Fruit fly (Drosophila melanogaster) whole organism, wandering third instar larva: ENCODE results near the gene Usp1.

ENCODE experiments used
- Abd-B ChIP-seq: fragments of >200 bp; optimal IDR thresholded peaks from 2 replicates; lab custom pipeline; 2017; ENCODE audit warnings: missing biosample characterization, missing genetic modification characterization
- CG32264 ChIP-seq: fragments of 200-800 bp; sonication (Bioruptor generic); optimal IDR thresholded peaks from 2 replicates; lab custom pipeline; 2016; ENCODE audit warnings: missing biosample characterization, missing genetic modification characterization
- CG9705 ChIP-seq: fragments of 200-800 bp; sonication (Bioruptor generic); optimal IDR thresholded peaks from 2 replicates; lab custom pipeline; 2018; ENCODE audit warnings: missing biosample characterization, mild to moderate bottlenecking, missing genetic modification characterization
- CrebA ChIP-seq: fragments of 200-800 bp; sonication (Bioruptor generic); optimal IDR thresholded peaks from 2 replicates; lab custom pipeline; 2016; ENCODE audit warnings: missing biosample characterization, mild to moderate bottlenecking, missing genetic modification characterization, borderline replicate concordance
- Dif ChIP-seq: fragments of 200-275, 200-300 bp; sonication (Bioruptor generic); optimal IDR thresholded peaks from 2 replicates; lab custom pipeline; 2018; ENCODE audit warnings: missing biosample characterization, missing genetic modification characterization; ENCODE audit not compliant: partially characterized antibody
- GATAd ChIP-seq: sonication (Bioruptor generic); optimal IDR thresholded peaks from 2 replicates; lab custom pipeline; 2016; ENCODE audit warnings: missing biosample characterization, missing genetic modification characterization
- HLH106 ChIP-seq: fragments of 200-800 bp; optimal IDR thresholded peaks from 3 replicates; lab custom pipeline; 2019; ENCODE audit warnings: missing biosample characterization, mild to moderate bottlenecking, missing genetic modification characterization, moderate library complexity
- Hr78 ChIP-seq: fragments of >200 bp; optimal IDR thresholded peaks from 2 replicates; lab custom pipeline; 2017; ENCODE audit warnings: missing biosample characterization, missing genetic modification characterization
- Hr83 ChIP-seq: fragments of 200-300 bp; sonication (Bioruptor generic); optimal IDR thresholded peaks from 2 replicates; lab custom pipeline; 2016; ENCODE audit warnings: missing biosample characterization, mild to moderate bottlenecking, missing genetic modification characterization, moderate library complexity; ENCODE audit not compliant: poor library complexity, severe bottlenecking
- Mio ChIP-seq: sonication (Bioruptor generic); optimal IDR thresholded peaks from 2 replicates; lab custom pipeline; 2016; ENCODE audit warnings: missing biosample characterization, missing genetic modification characterization
- Myc ChIP-seq: fragments of >200 bp; optimal IDR thresholded peaks from 2 replicates; lab custom pipeline; 2017
- N ChIP-seq: fragments of >200 bp; optimal IDR thresholded peaks from 2 replicates; lab custom pipeline; 2018; ENCODE audit warnings: missing biosample characterization, missing external identifiers, missing genetic modification characterization
- OdsH ChIP-seq: fragments of 200-800 bp; sonication (Bioruptor generic); optimal IDR thresholded peaks from 2 replicates; lab custom pipeline; 2016; ENCODE audit warnings: missing biosample characterization, mild to moderate bottlenecking, missing genetic modification characterization
- Rel ChIP-seq, 2 experiments: fragments of 200-800 bp; sonication (Bioruptor generic) in 1 of 2; optimal IDR thresholded peaks; 2 replicates in 1 of 2; 3 replicates in 1 of 2; lab custom pipeline; 2016 to 2019; ENCODE audit warnings: mild to moderate bottlenecking in 2 of 2, missing biosample characterization in 2 of 2, missing genetic modification characterization in 2 of 2, moderate library complexity in 1 of 2
- Sp1 ChIP-seq: fragments of 200-800 bp; sonication (Bioruptor generic); optimal IDR thresholded peaks from 3 replicates; lab custom pipeline; 2019; ENCODE audit warnings: missing biosample characterization, mild to moderate bottlenecking, missing genetic modification characterization, moderate library complexity
- Vsx2 ChIP-seq: fragments of 200-300, 225-300 bp; sonication (Bioruptor generic); optimal IDR thresholded peaks from 2 replicates; lab custom pipeline; 2018; ENCODE audit warnings: missing biosample characterization, missing genetic modification characterization; ENCODE audit not compliant: partially characterized antibody
- br ChIP-seq: fragments of 200-800 bp; sonication (Bioruptor generic); optimal IDR thresholded peaks from 2 replicates; lab custom pipeline; 2016; ENCODE audit warnings: missing biosample characterization, missing genetic modification characterization
- brk ChIP-seq: fragments of 200-800 bp; sonication (Bioruptor generic); optimal IDR thresholded peaks from 2 replicates; lab custom pipeline; 2016; ENCODE audit warnings: missing biosample characterization, mild to moderate bottlenecking, missing genetic modification characterization
- dl ChIP-seq, 2 experiments: fragments of 175-275, 200-275 bp in 1 of 2; fragments of 200-275 bp in 1 of 2; sonication (Bioruptor generic); optimal IDR thresholded peaks; lab custom pipeline; 2018; ENCODE audit warnings: mild to moderate bottlenecking in 2 of 2, missing biosample characterization in 2 of 2, missing genetic modification characterization in 2 of 2, moderate library complexity in 2 of 2; ENCODE audit not compliant: partially characterized antibody in 2 of 2, insufficient read depth in 1 of 2
- dmrt93B ChIP-seq: fragments of 200-800 bp; sonication (Bioruptor generic); optimal IDR thresholded peaks from 2 replicates; lab custom pipeline; 2018; ENCODE audit warnings: missing biosample characterization, mild to moderate bottlenecking, missing genetic modification characterization
- dsf ChIP-seq: sonication (Bioruptor generic); optimal IDR thresholded peaks from 2 replicates; lab custom pipeline; 2016; ENCODE audit warnings: missing biosample characterization, missing genetic modification characterization, borderline replicate concordance
- ey ChIP-seq: fragments of 200-800 bp; sonication (Bioruptor generic); optimal IDR thresholded peaks from 2 replicates; lab custom pipeline; 2016; ENCODE audit warnings: missing biosample characterization, missing genetic modification characterization
- fru ChIP-seq: fragments of 200-800 bp; sonication (Bioruptor generic); optimal IDR thresholded peaks from 3 replicates; lab custom pipeline; 2016; ENCODE audit warnings: missing biosample characterization, mild to moderate bottlenecking, missing genetic modification characterization
- h ChIP-seq: fragments of 200-800 bp; sonication (Bioruptor generic); optimal IDR thresholded peaks from 3 replicates; lab custom pipeline; 2016; ENCODE audit warnings: missing biosample characterization, mild to moderate bottlenecking, missing genetic modification characterization
- jim ChIP-seq: fragments of 175-275, 200-325 bp; sonication (Bioruptor generic); optimal IDR thresholded peaks from 2 replicates; lab custom pipeline; 2016; ENCODE audit warnings: missing biosample characterization, mild to moderate bottlenecking, missing genetic modification characterization
- lola ChIP-seq: fragments of >200 bp; optimal IDR thresholded peaks from 2 replicates; lab custom pipeline; 2017; ENCODE audit warnings: missing biosample characterization, missing genetic modification characterization
- pan ChIP-seq: fragments of >200 bp; optimal IDR thresholded peaks from 2 replicates; lab custom pipeline; 2017
- psq ChIP-seq: fragments of 200-800 bp; sonication (Bioruptor generic); optimal IDR thresholded peaks from 3 replicates; lab custom pipeline; 2017; ENCODE audit warnings: missing biosample characterization, mild to moderate bottlenecking, missing genetic modification characterization, moderate library complexity
- rgr ChIP-seq: fragments of 200-800 bp; sonication (Bioruptor generic); optimal IDR thresholded peaks from 3 replicates; lab custom pipeline; 2016; ENCODE audit warnings: missing biosample characterization, mild to moderate bottlenecking, missing genetic modification characterization
- sv ChIP-seq: fragments of 200-800 bp; sonication (Bioruptor generic); optimal IDR thresholded peaks from 3 replicates; lab custom pipeline; 2016; ENCODE audit warnings: missing biosample characterization, missing genetic modification characterization
- tai ChIP-seq: sonication (Bioruptor generic); optimal IDR thresholded peaks from 2 replicates; lab custom pipeline; 2016; ENCODE audit warnings: missing biosample characterization, missing genetic modification characterization
- usp ChIP-seq: fragments of >200 bp; optimal IDR thresholded peaks from 2 replicates; lab custom pipeline; 2017; ENCODE audit warnings: missing biosample characterization, missing genetic modification characterization
- woc ChIP-seq: sonication (Bioruptor generic); optimal IDR thresholded peaks from 2 replicates; lab custom pipeline; 2016; ENCODE audit warnings: missing biosample characterization, mild to moderate bottlenecking, missing genetic modification characterization

Gene Usp1

DNA sequence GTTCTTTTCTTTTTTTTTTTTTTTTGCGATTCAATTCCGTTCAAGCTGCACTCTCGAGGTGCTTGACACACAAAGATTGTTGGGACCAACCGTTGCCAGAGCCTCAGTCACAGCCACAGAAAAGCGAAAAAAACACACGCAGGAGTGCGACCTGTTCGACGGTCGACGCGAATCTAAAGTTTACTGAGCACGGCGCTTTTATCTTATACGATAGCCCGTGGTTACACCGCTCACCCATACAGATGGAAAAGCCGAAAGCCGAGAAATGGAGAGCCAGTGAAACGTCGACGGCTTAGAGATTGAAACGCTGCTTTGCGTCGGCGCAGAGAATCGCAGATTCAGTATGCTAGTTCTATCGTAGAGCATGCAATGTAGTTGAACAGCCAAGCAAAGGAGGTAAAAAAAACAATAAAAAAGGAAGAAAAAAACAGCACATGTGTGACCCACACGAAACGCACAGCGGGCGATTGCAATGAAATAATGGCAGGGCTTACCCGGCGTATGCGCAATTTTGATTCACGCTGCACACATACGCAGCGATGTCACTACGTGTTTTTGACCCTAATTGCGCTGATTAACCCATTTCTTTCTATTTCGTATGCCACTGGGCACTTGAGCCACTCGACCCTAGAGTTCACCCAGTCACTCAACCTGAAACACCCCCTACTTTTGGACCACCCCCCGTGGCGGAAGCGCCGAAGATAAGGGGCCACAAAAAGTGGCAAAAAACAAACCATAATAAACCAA, 21.5 kb downstream of the Usp1 start, which contains the start of gene SP1029:
Gene SP1029 (minus strand): TSS at position 180 of the 747 bp plus-strand sequence.
- TF ChIP-seq woc (GFP tag; lab: Kevin White, UChicago) (no peak), CrebA (GFP tag; lab: Kevin White, UChicago) (no peak), Hr78 (no peak), br (GFP tag; lab: Kevin White, UChicago) (no peak), dl (GFP tag; optimal IDR thresholded peaks at IDR 0.05; lab: Kevin White, UChicago; ENCODE audit: insufficient read depth in 1 of 2, partially characterized antibody in 2 of 2) (no peak), GATAd (GFP tag; lab: Kevin White, UChicago) (no peak)
- TF ChIP-seq, all 38 proteins: peak for 0

DNA sequence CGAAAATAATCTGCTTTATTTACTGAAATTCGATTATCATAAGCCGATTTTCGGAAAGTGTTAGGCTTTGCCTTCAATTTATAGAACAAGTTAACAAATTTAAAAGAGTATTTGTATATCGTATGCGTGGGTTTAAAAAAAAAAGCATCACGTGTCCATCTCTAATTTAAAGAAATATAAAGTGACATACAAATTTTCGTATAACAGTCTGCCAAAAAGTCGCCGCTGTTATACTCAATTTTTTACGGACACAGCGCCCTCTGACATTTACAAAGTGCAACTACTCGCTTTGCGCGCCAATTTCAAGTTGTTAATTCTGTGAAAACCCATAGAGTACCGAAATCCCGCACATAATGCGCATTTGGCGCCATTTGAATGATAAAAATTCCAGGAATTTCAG, 22.5 kb downstream of the Usp1 start:
- TF ChIP-seq Myc (lab: Kevin White, UChicago) (peak; percentile 79), br (GFP tag; lab: Kevin White, UChicago) (peak; percentile 19), OdsH (GFP tag; lab: Kevin White, UChicago) (peak; percentile 50), h (GFP tag; lab: Kevin White, UChicago) (no peak), HLH106 (tag; lab: Kevin White, UChicago) (no peak), pan (lab: Kevin White, UChicago) (no peak), Sp1 (GFP tag; lab: Kevin White, UChicago) (no peak), jim (GFP tag; lab: Kevin White, UChicago) (no peak), fru (GFP tag; lab: Kevin White, UChicago) (peak; percentile 1), Hr78 (no peak), brk (GFP tag; lab: Kevin White, UChicago) (peak; percentile 3), Mio (GFP tag; lab: Kevin White, UChicago) (no peak), rgr (no peak), woc (GFP tag; lab: Kevin White, UChicago) (peak; percentile 40), Rel (GFP tag; optimal IDR thresholded peaks at IDR 0.05; lab: Kevin White, UChicago) (no peak), Rel (tag; optimal IDR thresholded peaks at IDR 0.05; lab: Kevin White, UChicago) (peak; percentile 50), N (no peak), Vsx2 (peak; percentile 31), CG9705 (GFP tag; lab: Kevin White, UChicago) (no peak), Hr83 (peak; percentile 61), psq (no peak), sv (GFP tag; lab: Kevin White, UChicago) (peak; percentile 13), tai (GFP tag; lab: Kevin White, UChicago) (no peak)

DNA sequence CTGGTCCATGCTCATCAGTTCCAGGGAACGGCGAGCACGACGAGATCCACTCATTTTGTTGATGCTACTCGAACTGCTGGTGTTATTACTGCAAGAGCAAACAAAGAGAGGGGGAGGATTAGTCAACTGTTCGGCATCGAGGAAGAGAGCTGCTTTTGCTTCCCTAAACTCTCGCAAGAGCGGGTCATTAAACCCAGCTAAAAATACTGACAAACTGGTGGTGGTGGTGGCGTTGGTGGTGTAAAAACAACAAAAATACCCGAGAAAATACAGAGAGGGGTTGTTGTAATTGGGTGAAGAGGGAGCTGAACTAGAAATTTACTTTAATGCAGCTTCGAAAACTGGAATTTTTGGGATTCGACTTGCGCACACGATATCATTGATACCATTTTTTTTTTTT, 24.9 kb downstream of the Usp1 start:
- no peak for TF ChIP-seq Rel (GFP tag; optimal IDR thresholded peaks at IDR 0.05; lab: Kevin White, UChicago)
- no peak for TF ChIP-seq Rel (tag; optimal IDR thresholded peaks at IDR 0.05; lab: Kevin White, UChicago)
- no peak for TF ChIP-seq dmrt93B (GFP tag; lab: Kevin White, UChicago)
- no peak for TF ChIP-seq Abd-B (GFP tag; lab: Kevin White, UChicago)
- no peak for TF ChIP-seq GATAd (GFP tag; lab: Kevin White, UChicago)
- TF ChIP-seq Dif (GFP tag; lab: Kevin White, UChicago) = no peak
- TF ChIP-seq br (GFP tag; lab: Kevin White, UChicago) = no peak
- TF ChIP-seq N = no peak
- no peak for TF ChIP-seq dsf (GFP tag; lab: Kevin White, UChicago)
- TF ChIP-seq CG32264 (GFP tag; lab: Kevin White, UChicago) = no peak
- no peak for TF ChIP-seq dl (GFP tag; optimal IDR thresholded peaks at IDR 0.05; lab: Kevin White, UChicago; ENCODE audit: insufficient read depth in 1 of 2, partially characterized antibody in 2 of 2)
- TF ChIP-seq psq = no peak
- no peak for TF ChIP-seq brk (GFP tag; lab: Kevin White, UChicago)
- TF ChIP-seq ey (GFP tag; lab: Kevin White, UChicago) = no peak
- TF ChIP-seq HLH106 (tag; lab: Kevin White, UChicago) = no peak
- TF ChIP-seq pan (lab: Kevin White, UChicago) = no peak
- TF ChIP-seq tai (GFP tag; lab: Kevin White, UChicago) = no peak
- TF ChIP-seq OdsH (GFP tag; lab: Kevin White, UChicago) = no peak
- no peak for TF ChIP-seq lola
- TF ChIP-seq usp (GFP tag; lab: Kevin White, UChicago) = no peak
- TF ChIP-seq Vsx2 = no peak
